Worm (Caenorhabditis elegans) whole organism, L2 larva: ENCODE results near the gene F55G11.8.

Source experiments
- lsy-2 ChIP-seq, 2 experiments: fragments of 150-350 bp in 1 of 2; sonication (generic microtip) in 1 of 2; optimal IDR thresholded peaks; 2 replicates each; lab custom pipeline; 2014 to 2017; ENCODE audit warnings: missing biosample characterization in 2 of 2, missing genetic modification characterization in 2 of 2
- mab-5 ChIP-seq: fragments of 150-350 bp; optimal IDR thresholded peaks from 2 replicates; lab custom pipeline; 2014; ENCODE audit warnings: missing biosample characterization, missing genetic modification characterization
- nhr-6 ChIP-seq: fragments of 150-350 bp; optimal IDR thresholded peaks from 2 replicates; lab custom pipeline; 2014; ENCODE audit warnings: missing biosample characterization, missing genetic modification characterization
- sma-9 ChIP-seq, 2 experiments: fragments of 150-350 bp in 1 of 2; sonication (generic microtip) in 1 of 2; optimal IDR thresholded peaks; 2 replicates each; lab custom pipeline; 2014 to 2016; ENCODE audit warnings: missing genetic modification characterization in 2 of 2, mild to moderate bottlenecking in 1 of 2, missing biosample characterization in 1 of 2, missing compliant biosample characterization in 1 of 2, missing genetic modification reagents in 1 of 2, moderate library complexity in 1 of 2

ce11 chrIV:12990638-12991037 is 28.0 kb downstream of the F55G11.8 start:
- no peak for TF ChIP-seq lsy-2 (tag; optimal IDR thresholded peaks at IDR 0.05; lab: Kevin White, UChicago)
- no peak for TF ChIP-seq sma-9 (GFP tag; optimal IDR thresholded peaks at IDR 0.05; lab: Kevin White, UChicago)
- no peak for TF ChIP-seq sma-9 (tag; optimal IDR thresholded peaks at IDR 0.05; lab: Kevin White, UChicago)
- TF ChIP-seq nhr-6 (tag; lab: Kevin White, UChicago), result no peak
- no peak for TF ChIP-seq mab-5 (tag; lab: Kevin White, UChicago)
